Worm (Caenorhabditis elegans): ENCODE data around the gene Y54G2A.76.

Gene Y54G2A.76

DNA sequence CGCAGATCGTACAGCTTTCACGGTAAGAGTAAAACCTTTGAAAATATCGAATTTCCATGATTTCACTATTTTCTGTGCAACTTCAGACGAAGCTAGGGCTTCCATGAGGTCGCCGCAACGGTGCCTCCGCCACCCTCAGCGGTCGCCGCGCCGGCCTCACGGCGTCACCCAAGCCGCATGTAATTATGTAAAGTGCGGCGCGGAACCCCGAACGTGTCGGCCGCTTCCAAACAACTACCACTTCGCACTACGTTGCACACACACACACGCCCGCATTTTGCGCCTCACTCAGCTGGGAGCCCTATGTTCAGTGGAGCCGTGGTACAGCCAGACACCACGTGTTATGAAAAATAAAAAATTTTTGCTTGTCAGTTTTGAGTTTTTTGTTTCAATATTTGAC, 7.8 kb downstream of the Y54G2A.76 start:
- TF ChIP-seq jun-1 (tag; optimal IDR thresholded peaks at IDR 0.05) (no peak), ceh-90 (tag; optimal IDR thresholded peaks at IDR 0.05) (no peak), hlh-4 (tag; optimal IDR thresholded peaks at IDR 0.05) (no peak), zip-4 (GFP tag; optimal IDR thresholded peaks at IDR 0.05) (no peak), dpl-1 (GFP tag; optimal IDR thresholded peaks at IDR 0.05) (no peak), ets-5 (GFP tag; IDR thresholded peaks at IDR 0.05) (no peak), elt-3 (tag; optimal IDR thresholded peaks at IDR 0.05) (no peak), nhr-237 (tag; optimal IDR thresholded peaks at IDR 0.05) (no peak), rnt-1 (tag; optimal IDR thresholded peaks at IDR 0.05) (no peak), nhr-11 (tag; optimal IDR thresholded peaks at IDR 0.05) (no peak), grh-1 (GFP tag; IDR thresholded peaks at IDR 0.05) (no peak), fos-1 (tag; optimal IDR thresholded peaks at IDR 0.05) (no peak), egl-13 (tag; optimal IDR thresholded peaks at IDR 0.05) (no peak), unc-62 (GFP tag; optimal IDR thresholded peaks at IDR 0.05) (no peak), sox-4 (tag; optimal IDR thresholded peaks at IDR 0.05) (no peak), efl-1 (optimal IDR thresholded peaks at IDR 0.05) (no peak), efl-1 (GFP tag; optimal IDR thresholded peaks at IDR 0.05 in 1 of 2) (no peak)

DNA sequence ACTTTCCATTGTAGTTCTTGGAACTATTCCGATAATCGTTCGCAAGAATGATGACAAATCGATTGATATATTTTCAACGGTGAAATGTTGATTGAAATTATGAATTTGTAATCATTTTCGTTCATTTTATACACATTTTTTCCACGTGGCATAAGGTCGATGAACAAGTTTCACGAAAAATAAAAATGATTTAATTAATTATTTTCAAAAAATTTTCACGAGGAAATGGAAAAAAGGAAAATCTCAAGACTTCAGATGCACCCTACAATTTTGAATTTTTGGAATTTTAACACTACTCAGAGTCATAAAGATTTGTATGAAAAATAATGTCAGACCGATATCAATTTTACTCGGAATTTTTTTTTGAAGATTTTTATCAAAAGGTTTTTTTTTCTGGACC, 10.4 kb downstream of the Y54G2A.76 start, which contains the start of gene Y54G2A.13:
TSS of gene Y54G2A.13 (minus strand) at position 101 of the 400 bp plus-strand sequence.
- no peak for TF ChIP-seq ces-1 (GFP tag; optimal IDR thresholded peaks at IDR 0.05)

DNA sequence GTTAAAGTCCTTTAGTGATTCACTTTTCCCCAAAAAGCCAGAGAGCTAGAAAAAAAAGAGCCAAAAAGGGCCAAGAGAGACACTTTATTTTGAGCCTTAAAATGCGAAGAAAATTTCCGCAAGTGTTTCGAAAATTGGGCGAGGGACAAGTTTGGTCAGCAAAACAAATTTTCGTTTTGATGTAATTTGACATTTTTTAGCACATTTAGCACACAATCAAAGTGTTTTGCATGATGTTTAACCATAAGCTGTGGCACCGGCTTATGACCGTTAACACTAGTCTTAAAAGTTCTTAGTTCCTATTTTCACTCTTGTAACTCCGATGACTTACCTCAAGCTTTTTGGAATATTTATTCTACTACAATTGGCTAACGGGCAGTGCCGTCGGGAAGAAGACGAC, 11.2 kb downstream of the Y54G2A.76 start, which contains the start of gene Y54G2A.37:
TSS of gene Y54G2A.37 (plus strand) at position 301 of the 400 bp plus-strand sequence.
- TF ChIP-seq tlp-1 (tag; optimal IDR thresholded peaks at IDR 0.05) (no peak), hpl-2 (GFP tag; optimal IDR thresholded peaks at IDR 0.05) (no peak), ceh-82 (tag; optimal IDR thresholded peaks at IDR 0.05) (no peak), dpl-1 (GFP tag; optimal IDR thresholded peaks at IDR 0.05) (no peak), mef-2 (tag; optimal IDR thresholded peaks at IDR 0.05) (no peak), lsy-2 (tag; optimal IDR thresholded peaks at IDR 0.05) (no peak), unc-130 (tag; optimal IDR thresholded peaks at IDR 0.05) (no peak), ceh-8 (GFP tag; optimal IDR thresholded peaks at IDR 0.05) (no peak), zip-4 (GFP tag; optimal IDR thresholded peaks at IDR 0.05) (no peak), unc-86 (tag; optimal IDR thresholded peaks at IDR 0.05) (no peak), pqm-1 (tag; optimal IDR thresholded peaks at IDR 0.05) (no peak), lin-13 (GFP tag; optimal IDR thresholded peaks at IDR 0.05) (no peak), unc-62 (GFP tag; optimal IDR thresholded peaks at IDR 0.05) (no peak), nhr-47 (tag; optimal IDR thresholded peaks at IDR 0.05) (no peak), nhr-77 (tag; optimal IDR thresholded peaks at IDR 0.05) (no peak), swsn-7 (tag; optimal IDR thresholded peaks at IDR 0.05) (no peak), xbp-1 (tag; optimal IDR thresholded peaks at IDR 0.05) (no peak), ztf-4 (tag; optimal IDR thresholded peaks at IDR 0.05) (no peak), fos-1 (tag; optimal IDR thresholded peaks at IDR 0.05) (no peak), tbx-2 (tag; optimal IDR thresholded peaks at IDR 0.05) (no peak)

DNA sequence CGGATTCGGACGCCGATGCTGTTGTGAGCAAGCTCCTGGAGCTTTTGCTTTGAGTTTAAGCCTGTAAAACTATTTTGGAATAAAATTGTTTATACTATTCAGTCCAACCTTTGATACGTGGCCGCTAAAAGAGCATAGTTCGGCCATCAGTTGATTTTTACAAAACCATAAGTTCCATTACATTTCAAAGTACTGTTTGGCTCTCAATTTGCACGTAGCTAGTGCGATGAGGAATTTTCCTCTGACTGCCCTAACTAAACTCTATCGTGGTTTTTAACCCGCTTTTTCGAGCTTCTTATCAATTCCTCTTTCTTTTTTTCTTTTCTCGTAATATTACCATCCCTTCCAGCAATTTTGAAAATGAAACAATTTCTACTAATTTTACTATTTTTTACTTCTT, 14.2 kb downstream of the Y54G2A.76 start, which contains the start of gene clec-80:
TSS of gene clec-80 (plus strand) at position 301 of the 400 bp plus-strand sequence.
- TF ChIP-seq lin-35 (GFP tag; optimal IDR thresholded peaks at IDR 0.05), result no peak
- no peak for TF ChIP-seq jun-1 (tag; optimal IDR thresholded peaks at IDR 0.05)
- TF ChIP-seq egl-27 (tag; optimal IDR thresholded peaks at IDR 0.05), result no peak
- TF ChIP-seq unc-86 (tag; optimal IDR thresholded peaks at IDR 0.05), result no peak
